Worm (Caenorhabditis elegans) whole organism, L4 larva: Measurements from ENCODE around the gene srd-44.

Experiments
- F10B5.3 ChIP-seq: sonication (generic microtip); optimal IDR thresholded peaks from 2 replicates; lab custom pipeline; 2016; ENCODE audit warnings: mild to moderate bottlenecking, missing genetic modification characterization, missing compliant biosample characterization
- ceh-32 ChIP-seq: sonication (generic microtip); optimal IDR thresholded peaks from 2 replicates; lab custom pipeline; 2016; ENCODE audit warnings: mild to moderate bottlenecking, missing genetic modification characterization, missing compliant biosample characterization; ENCODE audit not compliant: poor library complexity
- ces-1 ChIP-seq: fragments of 150-350 bp; sonication (generic microtip); optimal IDR thresholded peaks from 4 replicates; lab custom pipeline; 2014; ENCODE audit warnings: missing biosample characterization, missing genetic modification reagents, missing genetic modification characterization
- nhr-28 ChIP-seq: fragments of 150-350 bp; optimal IDR thresholded peaks from 2 replicates; lab custom pipeline; 2014; ENCODE audit warnings: missing biosample characterization, missing genetic modification characterization
- nhr-42 ChIP-seq: fragments of 200-800 bp; sonication (Bioruptor generic); IDR thresholded peaks from 2 replicates; pipeline ENCODE4 v1.3.6; 2022; ENCODE audit warnings: missing genetic modification characterization, missing compliant biosample characterization
- set-16 ChIP-seq: fragments of 200-800 bp; sonication (Bioruptor generic); IDR thresholded peaks from 2 replicates; pipeline ENCODE4 v1.3.6; 2022; ENCODE audit warnings: missing genetic modification reagents, missing genetic modification characterization, missing compliant biosample characterization
- unc-62 ChIP-seq, 3 experiments: fragments of 150-350 bp in 1 of 3; sonication (generic microtip); optimal IDR thresholded peaks in 2 of 3; peaks in 1 of 3; 1 replicate in 1 of 3; 2 replicates in 2 of 3; lab custom pipeline; 2014 to 2017; ENCODE audit warnings: missing biosample characterization in 3 of 3, missing genetic modification characterization in 3 of 3, missing genetic modification reagents in 3 of 3, missing genotype in 1 of 3

srd-44 gene

DNA sequence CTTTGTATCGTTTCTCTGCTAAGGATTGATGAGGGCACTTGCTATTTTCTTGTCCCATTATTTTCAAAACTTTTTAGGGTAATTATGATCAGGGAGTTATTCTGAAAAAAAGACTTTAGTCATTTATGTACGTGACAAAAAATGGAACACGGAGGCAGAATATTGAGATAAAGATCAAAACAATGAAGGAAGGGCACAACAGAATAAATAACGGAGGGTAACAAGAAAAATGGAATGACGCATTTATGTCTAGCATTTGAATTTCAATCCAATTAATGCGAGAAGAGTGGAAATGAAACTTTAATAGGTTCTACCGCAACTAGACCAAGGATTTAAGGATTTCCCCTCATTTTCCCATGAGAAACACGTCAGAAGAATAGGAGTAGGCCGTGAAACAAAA is 40.1 kb downstream of the srd-44 start, which contains the start of gene glb-13:
TSS of gene glb-13 (minus strand) at position 101 of the 400 bp plus-strand sequence.
- TF ChIP-seq nhr-42 (GFP tag; lab: Robert Waterston, UW): no peak
- TF ChIP-seq nhr-28: no peak
- TF ChIP-seq ces-1: no peak
- no peak for TF ChIP-seq F10B5.3 (tag; lab: Kevin White, UChicago)
- TF ChIP-seq unc-62 (GFP tag; optimal IDR thresholded peaks at IDR 0.05 in 1 of 2; lab: Kevin White, UChicago): peak in 1 of 2 experiments; percentile 78
- TF ChIP-seq unc-62 (tag; optimal IDR thresholded peaks at IDR 0.05; lab: Kevin White, UChicago): no peak
- no peak for TF ChIP-seq set-16
- TF ChIP-seq ceh-32 (tag; lab: Kevin White, UChicago): no peak
